Worm (Caenorhabditis elegans): ENCODE results near the gene Y44A6D.1.

DNA sequence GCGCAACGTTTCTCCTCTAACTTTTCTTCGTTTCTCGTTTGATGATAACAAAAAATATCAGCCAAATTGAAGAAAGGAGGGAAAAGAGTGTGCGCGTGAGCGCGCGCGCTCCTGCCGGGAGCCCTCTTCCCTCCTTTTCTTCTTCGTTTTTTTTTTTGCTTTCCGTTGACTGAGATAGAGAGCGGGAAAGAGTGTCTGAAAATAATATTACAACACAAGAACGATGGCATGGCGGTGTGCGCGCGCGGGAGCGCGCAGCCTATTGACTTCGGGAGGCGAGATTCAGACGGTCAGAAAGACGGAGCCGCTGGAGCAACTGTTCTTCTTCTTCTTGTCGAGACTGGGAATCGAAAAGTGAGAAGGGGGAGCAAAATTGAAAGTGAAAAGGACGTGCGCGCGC lies 3.9 kb upstream of the Y44A6D.1 start:
- TF ChIP-seq ama-1 (optimal IDR thresholded peaks at IDR 0.05) = no peak
- TF ChIP-seq zip-4 (GFP tag; optimal IDR thresholded peaks at IDR 0.05) = no peak
- peak; percentile 29 for TF ChIP-seq unc-130 (tag; optimal IDR thresholded peaks at IDR 0.05)
- TF ChIP-seq ces-1 (GFP tag; optimal IDR thresholded peaks at IDR 0.05) = no peak
- TF ChIP-seq dsc-1 (tag; optimal IDR thresholded peaks at IDR 0.05) = peak; percentile 62
- TF ChIP-seq pqm-1 (tag; optimal IDR thresholded peaks at IDR 0.05) = no peak
- no peak for TF ChIP-seq fos-1 (tag; optimal IDR thresholded peaks at IDR 0.05)
- TF ChIP-seq dpl-1 (GFP tag; optimal IDR thresholded peaks at IDR 0.05) = no peak
- TF ChIP-seq sup-37 (GFP tag; optimal IDR thresholded peaks at IDR 0.05) = no peak
- no peak for TF ChIP-seq grh-1 (GFP tag; IDR thresholded peaks at IDR 0.05)
- TF ChIP-seq lin-39 (tag; optimal IDR thresholded peaks at IDR 0.05) = no peak
- peak; percentile 46 for TF ChIP-seq mep-1 (tag; optimal IDR thresholded peaks at IDR 0.05)

All from whole organism, L1 larva.